Fruit fly (Drosophila melanogaster) whole organism, embryonic: ENCODE measurements around the gene wfs1.

Experiments
- Abd-B ChIP-seq: fragments of 200-800 bp; sonication (Bioruptor generic); optimal IDR thresholded peaks from 2 replicates; lab custom pipeline; 2018; ENCODE audit warnings: missing biosample characterization, mild to moderate bottlenecking, missing genetic modification characterization, moderate library complexity
- CG10654 ChIP-seq: fragments of 200-800 bp; sonication (Bioruptor generic); optimal IDR thresholded peaks from 2 replicates; lab custom pipeline; 2016; ENCODE audit warnings: missing biosample characterization, missing genetic modification characterization
- CG12391 ChIP-seq: fragments of 200-800 bp; sonication (Bioruptor generic); optimal IDR thresholded peaks from 3 replicates; lab custom pipeline; 2018; ENCODE audit warnings: missing biosample characterization, mild to moderate bottlenecking, missing genetic modification characterization, moderate library complexity
- CG12769 ChIP-seq: fragments of 200-800 bp; sonication (Bioruptor generic); optimal IDR thresholded peaks from 2 replicates; lab custom pipeline; 2019; ENCODE audit warnings: missing biosample characterization, mild to moderate bottlenecking, missing genetic modification characterization, moderate library complexity
- CG13287 ChIP-seq: fragments of 200-800 bp; sonication (Bioruptor generic); IDR thresholded peaks from 2 replicates; pipeline ENCODE4 v1.3.6; 2022; ENCODE audit warnings: missing biosample characterization, missing genetic modification characterization; ENCODE audit not compliant: partially characterized antibody
- CG15269 ChIP-seq: fragments of 200-800 bp; sonication (Bioruptor generic); optimal IDR thresholded peaks from 2 replicates; lab custom pipeline; 2018; ENCODE audit warnings: missing biosample characterization, mild to moderate bottlenecking, missing genetic modification characterization, moderate library complexity
- CG2678 ChIP-seq: fragments of 200-800 bp; sonication (Bioruptor generic); optimal IDR thresholded peaks from 3 replicates; lab custom pipeline; 2019; ENCODE audit warnings: missing biosample characterization, mild to moderate bottlenecking, missing genetic modification characterization, moderate library complexity
- CG31441 ChIP-seq: fragments of 200-800 bp; sonication (Bioruptor generic); IDR thresholded peaks from 2 replicates; pipeline ENCODE4 v1.3.6; 2022; ENCODE audit warnings: missing biosample characterization, missing genetic modification characterization
- CG6689 ChIP-seq: fragments of 200-800 bp; sonication (Bioruptor generic); IDR thresholded peaks from 2 replicates; pipeline ENCODE4 v1.3.6; 2022; ENCODE audit warnings: missing biosample characterization, missing genetic modification characterization
- CG6813 ChIP-seq: fragments of 200-800 bp; sonication (Bioruptor generic); optimal IDR thresholded peaks from 2 replicates; lab custom pipeline; 2017; ENCODE audit warnings: missing biosample characterization, missing genetic modification characterization, mild to moderate bottlenecking, moderate library complexity, missing genetic modification reagents
- CG7556 ChIP-seq: fragments of 200-800 bp; sonication (Bioruptor generic); optimal IDR thresholded peaks from 2 replicates; lab custom pipeline; 2017; ENCODE audit warnings: missing biosample characterization, mild to moderate bottlenecking, missing genetic modification characterization
- CG7745 ChIP-seq: fragments of 200-800 bp; sonication (Bioruptor generic); optimal IDR thresholded peaks from 2 replicates; lab custom pipeline; 2018; ENCODE audit warnings: missing biosample characterization, mild to moderate bottlenecking, missing genetic modification characterization, moderate library complexity
- CG7786 ChIP-seq: fragments of 200-800 bp; sonication (Bioruptor generic); optimal IDR thresholded peaks from 2 replicates; lab custom pipeline; 2016; ENCODE audit warnings: missing biosample characterization, missing genetic modification characterization
- CG8290 ChIP-seq, 3 experiments: fragments of 200-800 bp; sonication (Bioruptor generic); optimal IDR thresholded peaks; 2 replicates each; lab custom pipeline; 2016 to 2019; ENCODE audit warnings: missing biosample characterization in 3 of 3, missing genetic modification characterization in 3 of 3, mild to moderate bottlenecking in 2 of 3, moderate library complexity in 1 of 3
- CG8478 ChIP-seq: fragments of >200 bp; optimal IDR thresholded peaks from 2 replicates; lab custom pipeline; 2018
- CHES-1-like ChIP-seq: fragments of 200-800 bp; sonication (Bioruptor generic); optimal IDR thresholded peaks from 2 replicates; lab custom pipeline; 2016; ENCODE audit warnings: missing biosample characterization, missing genetic modification characterization
- CrebB ChIP-seq: fragments of 200-800 bp; sonication (Bioruptor generic); optimal IDR thresholded peaks from 3 replicates; lab custom pipeline; 2018; ENCODE audit warnings: missing biosample characterization, mild to moderate bottlenecking, missing genetic modification characterization
- Dip2 ChIP-seq: fragments of 200-800 bp; sonication (Bioruptor generic); IDR thresholded peaks from 2 replicates; pipeline ENCODE4 v1.3.6; 2022; ENCODE audit warnings: missing biosample characterization, missing genetic modification characterization
- Dp ChIP-seq: fragments of 200-800 bp; sonication (Bioruptor generic); optimal IDR thresholded peaks from 2 replicates; lab custom pipeline; 2018; ENCODE audit warnings: missing biosample characterization, mild to moderate bottlenecking, missing genetic modification characterization, moderate library complexity
- Elba2 ChIP-seq: fragments of 200-800 bp; sonication (Bioruptor generic); optimal IDR thresholded peaks from 3 replicates; lab custom pipeline; 2016; ENCODE audit warnings: missing biosample characterization, missing genetic modification characterization
- HLH54F ChIP-seq: fragments of 200-800 bp; sonication (Bioruptor generic); optimal IDR thresholded peaks from 3 replicates; lab custom pipeline; 2016; ENCODE audit warnings: missing biosample characterization, missing genetic modification characterization
- MBD-R2 ChIP-seq: fragments of 200-800 bp; sonication (Bioruptor generic); IDR thresholded peaks from 2 replicates; pipeline ENCODE4 v1.3.6; 2022; ENCODE audit warnings: missing biosample characterization, missing genetic modification characterization
- NFAT ChIP-seq: fragments of 200-800 bp; sonication (Bioruptor generic); IDR thresholded peaks from 2 replicates; pipeline ENCODE4 v1.3.6; 2022; ENCODE audit warnings: missing biosample characterization, missing genetic modification characterization
- Pdp1 ChIP-seq, 2 experiments: fragments of 200-800 bp; sonication (Bioruptor generic); optimal IDR thresholded peaks; 3 replicates each; lab custom pipeline; 2016; ENCODE audit warnings: missing biosample characterization in 2 of 2, missing genetic modification characterization in 2 of 2, mild to moderate bottlenecking in 1 of 2, moderate library complexity in 1 of 2
- Tbp ChIP-seq: fragments of >200 bp; optimal IDR thresholded peaks from 2 replicates; lab custom pipeline; 2018; ENCODE audit warnings: missing biosample characterization, missing genetic modification characterization
- az2 ChIP-seq: fragments of 200-800 bp; sonication (Bioruptor generic); optimal IDR thresholded peaks from 3 replicates; lab custom pipeline; 2016; ENCODE audit warnings: missing biosample characterization, missing genetic modification characterization
- cato ChIP-seq: fragments of 200-800 bp; sonication (Bioruptor generic); optimal IDR thresholded peaks from 2 replicates; lab custom pipeline; 2016; ENCODE audit warnings: missing biosample characterization, missing genetic modification characterization, borderline replicate concordance
- crc ChIP-seq: fragments of 200-800 bp; sonication (Bioruptor generic); optimal IDR thresholded peaks from 2 replicates; lab custom pipeline; 2016; ENCODE audit warnings: missing biosample characterization, missing genetic modification characterization
- cwo ChIP-seq: fragments of 200-800 bp; sonication (Bioruptor generic); optimal IDR thresholded peaks from 3 replicates; lab custom pipeline; 2017; ENCODE audit warnings: missing biosample characterization, missing genetic modification characterization, mild to moderate bottlenecking, moderate library complexity, missing genetic modification reagents
- dan ChIP-seq: fragments of 200-800 bp; sonication (Bioruptor generic); IDR thresholded peaks from 2 replicates; pipeline ENCODE4 v1.3.6; 2022; ENCODE audit warnings: missing biosample characterization, missing genetic modification characterization
- dati ChIP-seq: fragments of 200-800 bp; sonication (Bioruptor generic); IDR thresholded peaks from 2 replicates; pipeline ENCODE4 v1.3.6; 2022; ENCODE audit warnings: missing biosample characterization, missing genetic modification characterization
- dysf ChIP-seq: fragments of 200-800 bp; sonication (Bioruptor generic); IDR thresholded peaks from 3 replicates; pipeline ENCODE4 v1.3.6; 2022; ENCODE audit warnings: missing biosample characterization, missing genetic modification characterization
- fd3F ChIP-seq: fragments of 200-800 bp; sonication (Bioruptor generic); optimal IDR thresholded peaks from 2 replicates; lab custom pipeline; 2018; ENCODE audit warnings: missing biosample characterization, mild to moderate bottlenecking, missing genetic modification characterization, moderate library complexity
- gfzf ChIP-seq: fragments of 200-800 bp; sonication (Bioruptor generic); optimal IDR thresholded peaks from 2 replicates; lab custom pipeline; 2016; ENCODE audit warnings: missing biosample characterization, mild to moderate bottlenecking, missing genetic modification characterization, moderate library complexity
- gsb ChIP-seq: fragments of 200-800 bp; sonication (Bioruptor generic); IDR thresholded peaks from 2 replicates; pipeline ENCODE4 v1.3.6; 2022; ENCODE audit warnings: missing biosample characterization, missing genetic modification characterization
- ham ChIP-seq: fragments of 200-800 bp; sonication (Bioruptor generic); IDR thresholded peaks from 2 replicates; pipeline ENCODE4 v1.3.6; 2022; ENCODE audit warnings: missing biosample characterization, missing genetic modification characterization
- hth ChIP-seq: fragments of >200 bp; optimal IDR thresholded peaks from 2 replicates; lab custom pipeline; 2017; ENCODE audit warnings: inconsistent platforms
- lola ChIP-seq, 3 experiments: fragments of >200 bp in 2 of 3; fragments of 200-800 bp in 1 of 3; sonication (Bioruptor generic) in 1 of 3; optimal IDR thresholded peaks; 2 replicates each; lab custom pipeline; 2017 to 2019; ENCODE audit warnings: missing biosample characterization in 3 of 3, missing genetic modification characterization in 3 of 3, mild to moderate bottlenecking in 1 of 3, moderate library complexity in 1 of 3
- mld ChIP-seq: fragments of 200-800 bp; sonication (Bioruptor generic); IDR thresholded peaks from 3 replicates; pipeline ENCODE4 v1.3.6; 2022; ENCODE audit warnings: missing biosample characterization, missing genetic modification characterization; ENCODE audit not compliant: partially characterized antibody
- nmo ChIP-seq: fragments of 200-800 bp; sonication (Bioruptor generic); optimal IDR thresholded peaks from 2 replicates; lab custom pipeline; 2018; ENCODE audit warnings: missing biosample characterization, mild to moderate bottlenecking, missing genetic modification characterization, moderate library complexity
- pita ChIP-seq: fragments of 200-800 bp; sonication (Bioruptor generic); optimal IDR thresholded peaks from 2 replicates; lab custom pipeline; 2017; ENCODE audit warnings: missing biosample characterization, mild to moderate bottlenecking, missing genetic modification characterization
- psq ChIP-seq: fragments of 200-800 bp; sonication (Bioruptor generic); optimal IDR thresholded peaks from 2 replicates; lab custom pipeline; 2017; ENCODE audit warnings: missing biosample characterization, missing genetic modification characterization
- rib ChIP-seq: fragments of 200-800 bp; sonication (Bioruptor generic); IDR thresholded peaks from 2 replicates; pipeline ENCODE4 v1.3.6; 2022; ENCODE audit warnings: missing biosample characterization, missing genetic modification characterization
- sob ChIP-seq: fragments of 200-800 bp; sonication (Bioruptor generic); IDR thresholded peaks from 2 replicates; pipeline ENCODE4 v1.3.6; 2022; ENCODE audit warnings: missing biosample characterization, missing genetic modification characterization
- stwl ChIP-seq: fragments of 200-800 bp; sonication (Bioruptor generic); optimal IDR thresholded peaks from 3 replicates; lab custom pipeline; 2018; ENCODE audit warnings: missing biosample characterization, mild to moderate bottlenecking, missing genetic modification characterization, moderate library complexity
- tna ChIP-seq: fragments of 200-800 bp; sonication (Bioruptor generic); IDR thresholded peaks from 2 replicates; pipeline ENCODE4 v1.3.6; 2022; ENCODE audit warnings: missing biosample characterization, missing genetic modification characterization; ENCODE audit not compliant: partially characterized antibody
- tx ChIP-seq: fragments of 200-800 bp; sonication (Bioruptor generic); optimal IDR thresholded peaks from 2 replicates; lab custom pipeline; 2016; ENCODE audit warnings: missing biosample characterization, missing genetic modification characterization
- usp ChIP-seq: fragments of >200 bp; optimal IDR thresholded peaks from 2 replicates; lab custom pipeline; 2017; ENCODE audit warnings: missing biosample characterization, missing genetic modification characterization
- yki ChIP-seq: fragments of >200 bp; optimal IDR thresholded peaks from 3 replicates; lab custom pipeline; 2018
- z ChIP-seq: fragments of 200-800 bp; sonication (Bioruptor generic); IDR thresholded peaks from 3 replicates; pipeline ENCODE4 v1.3.6; 2022; ENCODE audit warnings: missing biosample characterization, missing genetic modification characterization

wfs1 gene

DNA sequence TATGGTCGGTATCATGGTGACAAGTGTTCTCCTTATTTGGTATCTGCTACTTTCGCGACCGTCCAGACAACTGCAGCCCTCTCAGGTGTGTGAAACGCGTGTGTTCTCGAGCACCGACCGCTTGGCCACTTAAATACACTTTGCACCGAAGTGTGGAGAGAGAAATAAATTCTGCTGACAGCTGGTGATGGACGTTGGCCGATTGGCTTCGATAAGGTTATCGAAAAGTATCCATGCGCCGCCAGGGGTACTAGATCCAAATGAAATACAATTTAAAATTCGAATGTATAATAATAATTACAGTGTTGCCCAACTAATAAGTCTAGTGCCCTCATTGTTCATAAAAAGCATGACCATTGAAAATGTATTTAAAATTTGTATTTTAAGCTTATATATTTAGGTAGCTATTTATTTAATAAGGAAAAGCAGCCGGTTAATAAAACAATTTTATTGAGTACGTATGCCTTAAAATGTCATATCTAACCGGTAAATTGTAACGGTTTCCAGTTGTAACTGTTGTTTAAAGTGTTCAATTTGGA lies 3.8 kb downstream of the wfs1 start, which contains the start of the genes Gclm and CG17625 (continued):
- TF ChIP-seq CrebB (tag; lab: Kevin White, UChicago) = peak; percentile 27
- TF ChIP-seq stwl (tag; lab: Kevin White, UChicago) = peak; percentile 93
- no peak for TF ChIP-seq pita (GFP tag; lab: Kevin White, UChicago)
- no peak for TF ChIP-seq cato (GFP tag; lab: Kevin White, UChicago)
- TF ChIP-seq dysf (GFP tag; lab: Robert Waterston, UW) = peak; percentile 56; the same call in 2 of the 3 replicates
- TF ChIP-seq CG6813 (GFP tag; lab: Kevin White, UChicago) = peak; percentile 43
- TF ChIP-seq CG6689 (GFP tag; lab: Robert Waterston, UW) = peak; percentile 60; the same call in 1 of the 2 replicates
- TF ChIP-seq NFAT (GFP tag; lab: Robert Waterston, UW) = peak; percentile 65
- peak; percentile 45; the same call in 1 of the 2 replicates for TF ChIP-seq rib
- peak; percentile 75 for TF ChIP-seq Abd-B (GFP tag; lab: Kevin White, UChicago)
- peak; percentile 83 for TF ChIP-seq CG13287 (GFP tag; lab: Robert Waterston, UW)
- TF ChIP-seq mld (GFP tag; lab: Robert Waterston, UW) = peak; percentile 68; the same call in 1 of the 3 replicates
- peak in 1 of 3 experiments; percentile 46 for TF ChIP-seq lola (GFP tag; optimal IDR thresholded peaks at IDR 0.05; lab: Kevin White, UChicago)
- peak; percentile 38 for TF ChIP-seq tna (GFP tag; lab: Robert Waterston, UW)
- peak; percentile 49 for TF ChIP-seq HLH54F (GFP tag; lab: Kevin White, UChicago)
- no peak for TF ChIP-seq tx
- no peak for TF ChIP-seq az2 (GFP tag; lab: Kevin White, UChicago)
- no peak for TF ChIP-seq yki
- no peak for TF ChIP-seq CG7745 (tag; lab: Kevin White, UChicago)
- TF ChIP-seq Pdp1 (GFP tag; optimal IDR thresholded peaks at IDR 0.05; lab: Kevin White, UChicago) = peak in 1 of 2 experiments; percentile 38
- peak; percentile 9 for TF ChIP-seq gfzf (GFP tag; lab: Kevin White, UChicago)
- TF ChIP-seq nmo = peak; percentile 70
- no peak for TF ChIP-seq CG7786 (GFP tag; lab: Kevin White, UChicago)
- peak; percentile 26 for TF ChIP-seq fd3F
- peak; percentile 81 for TF ChIP-seq sob (GFP tag; lab: Robert Waterston, UW)
- TF ChIP-seq hth (lab: Kevin White, UChicago) = no peak
- no peak for TF ChIP-seq CG12769
- peak; percentile 78 for TF ChIP-seq CG12391
- TF ChIP-seq MBD-R2 = peak; percentile 77
- TF ChIP-seq gsb (GFP tag; lab: Robert Waterston, UW) = 0 out of 2 replicates have a peak, but pooled peaks have one; percentile 32
- peak; percentile 60 for TF ChIP-seq CG15269
- TF ChIP-seq CG10654 = peak; percentile 22
- TF ChIP-seq dan (GFP tag; lab: Robert Waterston, UW) = no peak
- no peak for TF ChIP-seq usp (GFP tag; lab: Kevin White, UChicago)
- no peak for TF ChIP-seq crc
- TF ChIP-seq Dp (GFP tag; lab: Kevin White, UChicago) = peak; percentile 72
- peak; percentile 52; the same call in 1 of the 2 replicates for TF ChIP-seq CG31441 (GFP tag; lab: Robert Waterston, UW)
- TF ChIP-seq Elba2 (GFP tag; lab: Kevin White, UChicago) = no peak
- TF ChIP-seq dati (GFP tag; lab: Robert Waterston, UW) = no peak
- TF ChIP-seq Dip2 (GFP tag; lab: Robert Waterston, UW) = no peak
- no peak for TF ChIP-seq Tbp (GFP tag; lab: Kevin White, UChicago)
- peak; percentile 38 for TF ChIP-seq cwo
- TF ChIP-seq psq (GFP tag; lab: Kevin White, UChicago) = peak; percentile 0
- peak; percentile 66 for TF ChIP-seq CHES-1-like (GFP tag; lab: Kevin White, UChicago)
- no peak for TF ChIP-seq z (GFP tag; lab: Robert Waterston, UW)
- TF ChIP-seq CG8290 (GFP tag; optimal IDR thresholded peaks at IDR 0.05; lab: Kevin White, UChicago) = peak; percentile 33
- TF ChIP-seq CG8290 (tag; optimal IDR thresholded peaks at IDR 0.05; lab: Kevin White, UChicago) = no peak
- TF ChIP-seq CG8478 (lab: Kevin White, UChicago) = no peak
- peak; percentile 58 for TF ChIP-seq CG7556
- TF ChIP-seq CG2678 (tag; lab: Kevin White, UChicago) = peak; percentile 53
- no peak for TF ChIP-seq ham (GFP tag; lab: Robert Waterston, UW)
